Worm (Caenorhabditis elegans): ENCODE results near the gene zfp-1.

- no peak for TF ChIP-seq sea-1 (GFP tag; conservative IDR thresholded peaks at IDR 0.05)
- no peak for TF ChIP-seq pes-1 (GFP tag; IDR thresholded peaks at IDR 0.05)
- no peak for TF ChIP-seq F13C5.2 (tag; optimal IDR thresholded peaks at IDR 0.05)
- no peak for TF ChIP-seq flt-1 (GFP tag; IDR thresholded peaks at IDR 0.05)
- TF ChIP-seq tbx-37 (GFP tag; conservative IDR thresholded peaks at IDR 0.05), result no peak
- TF ChIP-seq aly-1 (tag; optimal IDR thresholded peaks at IDR 0.05), result no peak
- no peak for TF ChIP-seq ama-1 (optimal IDR thresholded peaks at IDR 0.05)
- TF ChIP-seq hmg-4 (GFP tag; optimal IDR thresholded peaks at IDR 0.05), result no peak
These were observed 15.9 kb downstream of the zfp-1 start, which contains the start of gene F54F2.7 for ce11 chrIII:8807246-8807645.

All from whole organism, early embryonic.